Worm (Caenorhabditis elegans) whole organism, young adult: Measurements from ENCODE around the gene tbx-2.

Experiments
- B0019.2 ChIP-seq: fragments of 200-800 bp; sonication (Bioruptor generic); conservative IDR thresholded peaks from 2 replicates; pipeline ENCODE4 v1.3.6; 2022; ENCODE audit warnings: missing genetic modification reagents, missing genetic modification characterization, missing compliant biosample characterization
- C17E4.6 ChIP-seq: fragments of 200-800 bp; sonication (Bioruptor generic); IDR thresholded peaks from 2 replicates; pipeline ENCODE4 v1.3.6; 2022; ENCODE audit warnings: missing genetic modification reagents, missing genetic modification characterization, missing compliant biosample characterization
- D2030.7 ChIP-seq: fragments of 200-800 bp; sonication (Bioruptor generic); IDR thresholded peaks from 2 replicates; pipeline ENCODE4 v1.3.6; 2022; ENCODE audit warnings: missing genetic modification reagents, missing genetic modification characterization, missing compliant biosample characterization
- F39B2.1 ChIP-seq: fragments of 200-800 bp; sonication (Bioruptor generic); IDR thresholded peaks from 2 replicates; pipeline ENCODE4 v1.3.6; 2022; ENCODE audit warnings: missing genetic modification reagents, missing genetic modification characterization, missing compliant biosample characterization
- F57A8.1 ChIP-seq: fragments of 200-800 bp; sonication (Bioruptor generic); optimal IDR thresholded peaks from 2 replicates; lab custom pipeline; 2018; ENCODE audit warnings: mild to moderate bottlenecking, missing genetic modification characterization, moderate library complexity, missing compliant biosample characterization
- K11D2.4 ChIP-seq: fragments of 200-800 bp; sonication (Bioruptor generic); IDR thresholded peaks from 2 replicates; pipeline ENCODE4 v1.3.6; 2022; ENCODE audit warnings: missing genetic modification reagents, missing genetic modification characterization, missing compliant biosample characterization
- Y53F4B.3 ChIP-seq: fragments of 200-800 bp; sonication (Bioruptor generic); IDR thresholded peaks from 2 replicates; pipeline ENCODE4 v1.3.6; 2022; ENCODE audit warnings: missing genetic modification reagents, missing genetic modification characterization, missing compliant biosample characterization
- Y67H2A.10 ChIP-seq: fragments of 200-800 bp; sonication (Bioruptor generic); conservative IDR thresholded peaks from 2 replicates; pipeline ENCODE4 v1.3.6; 2022; ENCODE audit warnings: missing genetic modification reagents, missing genetic modification characterization, missing compliant biosample characterization
- aptf-2 ChIP-seq: fragments of 200-800 bp; sonication (Bioruptor generic); conservative IDR thresholded peaks from 2 replicates; pipeline ENCODE4 v1.3.6; 2022; ENCODE audit warnings: missing genetic modification reagents, missing genetic modification characterization, missing compliant biosample characterization
- attf-5 ChIP-seq: fragments of 200-800 bp; sonication (Bioruptor generic); optimal IDR thresholded peaks from 2 replicates; lab custom pipeline; 2018; ENCODE audit warnings: mild to moderate bottlenecking, missing genetic modification characterization, missing compliant biosample characterization
- attf-6 ChIP-seq: fragments of 200-800 bp; sonication (Bioruptor generic); IDR thresholded peaks from 2 replicates; pipeline ENCODE4 v1.3.6; 2022; ENCODE audit warnings: missing genetic modification reagents, missing genetic modification characterization, missing compliant biosample characterization
- bed-1 ChIP-seq: fragments of 200-800 bp; sonication (Bioruptor generic); IDR thresholded peaks from 2 replicates; pipeline ENCODE4 v1.3.6; 2022; ENCODE audit warnings: missing genetic modification reagents, missing genetic modification characterization, missing compliant biosample characterization
- ccch-3 ChIP-seq: fragments of 200-800 bp; sonication (Bioruptor generic); optimal IDR thresholded peaks from 2 replicates; lab custom pipeline; 2018; ENCODE audit warnings: mild to moderate bottlenecking, missing genetic modification characterization, missing compliant biosample characterization
- cebp-1 ChIP-seq, 2 experiments: fragments of 200-800 bp in 1 of 2; sonication (Bioruptor generic) in 1 of 2; sonication (generic microtip) in 1 of 2; IDR thresholded peaks in 1 of 2; optimal IDR thresholded peaks in 1 of 2; 2 replicates each; pipeline versions ENCODE4 v1.3.6 to Lab custom; 2017 to 2022; ENCODE audit warnings: missing compliant biosample characterization in 2 of 2, missing genetic modification characterization in 2 of 2, mild to moderate bottlenecking in 1 of 2, missing genetic modification reagents in 1 of 2, moderate library complexity in 1 of 2
- dpff-1 ChIP-seq: sonication (generic microtip); optimal IDR thresholded peaks from 2 replicates; lab custom pipeline; 2017; ENCODE audit warnings: mild to moderate bottlenecking, missing genetic modification characterization, missing compliant biosample characterization
- egl-44 ChIP-seq: fragments of 200-800 bp; sonication (Bioruptor generic); IDR thresholded peaks from 2 replicates; pipeline ENCODE4 v1.3.6; 2022; ENCODE audit warnings: missing genetic modification reagents, missing genetic modification characterization, missing compliant biosample characterization
- egrh-3 ChIP-seq: fragments of 200-800 bp; sonication (Bioruptor generic); IDR thresholded peaks from 2 replicates; pipeline ENCODE4 v1.3.6; 2022; ENCODE audit warnings: missing genetic modification reagents, missing genetic modification characterization, missing compliant biosample characterization
- hlh-26 ChIP-seq: fragments of 200-800 bp; sonication (Bioruptor generic); conservative IDR thresholded peaks from 2 replicates; pipeline ENCODE4 v1.3.6; 2022; ENCODE audit warnings: missing genetic modification reagents, missing genetic modification characterization, missing compliant biosample characterization
- hmg-1.2 ChIP-seq: fragments of 200-800 bp; sonication (Bioruptor generic); IDR thresholded peaks from 2 replicates; pipeline ENCODE4 v1.3.6; 2022; ENCODE audit warnings: missing genetic modification reagents, missing genetic modification characterization, missing compliant biosample characterization
- madf-8 ChIP-seq: fragments of 200-800 bp; sonication (Bioruptor generic); conservative IDR thresholded peaks from 2 replicates; pipeline ENCODE4 v1.3.6; 2022; ENCODE audit warnings: missing genetic modification reagents, missing genetic modification characterization, missing compliant biosample characterization
- nhr-80 ChIP-seq: sonication (generic microtip); optimal IDR thresholded peaks from 2 replicates; lab custom pipeline; 2016; ENCODE audit warnings: missing genetic modification characterization, missing compliant biosample characterization
- rec-8 ChIP-seq, 2 experiments: sonication (generic microtip); optimal IDR thresholded peaks; 2 replicates each; lab custom pipeline; 2016; ENCODE audit warnings: mild to moderate bottlenecking in 2 of 2, missing genetic modification characterization in 2 of 2, missing genetic modification reagents in 2 of 2, missing genotype in 2 of 2, missing biosample characterization in 1 of 2, missing compliant biosample characterization in 1 of 2, moderate library complexity in 1 of 2
- rpc-1 ChIP-seq, 2 experiments: fragments of 150-350 bp in 1 of 2; sonication (generic microtip) in 1 of 2; optimal IDR thresholded peaks; 2 replicates each; lab custom pipeline; 2014 to 2018; ENCODE audit warnings: missing biosample characterization in 1 of 2, missing genetic modification characterization in 1 of 2, missing genetic modification reagents in 1 of 2, missing genotype in 1 of 2
- snpc-1.1 ChIP-seq: sonication (generic microtip); optimal IDR thresholded peaks from 2 replicates; lab custom pipeline; 2017; ENCODE audit warnings: missing genetic modification characterization, mild to moderate bottlenecking, missing compliant biosample characterization, antibody characterized with exemption, moderate library complexity, missing genotype, missing genetic modification reagents; ENCODE audit not compliant: insufficient read depth
- tbx-9 ChIP-seq: sonication (generic microtip); optimal IDR thresholded peaks from 2 replicates; lab custom pipeline; 2016; ENCODE audit warnings: borderline replicate concordance, missing genetic modification characterization, inconsistent platforms, missing compliant biosample characterization
- unc-62 ChIP-seq: fragments of 150-350 bp; optimal IDR thresholded peaks from 2 replicates; lab custom pipeline; 2014; ENCODE audit warnings: missing biosample characterization, missing genetic modification reagents, missing genetic modification characterization
- zfh-2 ChIP-seq: fragments of 200-800 bp; sonication (Bioruptor generic); conservative IDR thresholded peaks from 2 replicates; pipeline ENCODE4 v1.3.6; 2022; ENCODE audit warnings: missing genetic modification reagents, missing genetic modification characterization, missing compliant biosample characterization
- ztf-6 ChIP-seq: fragments of 200-800 bp; sonication (Bioruptor generic); IDR thresholded peaks from 2 replicates; pipeline ENCODE4 v1.3.6; 2022; ENCODE audit warnings: missing genetic modification reagents, missing genetic modification characterization, missing compliant biosample characterization

Gene tbx-2

ce11 chrIII:5126988-5127387, 9.1 kb downstream of the tbx-2 start:
- TF ChIP-seq zfh-2 (GFP tag; lab: Robert Waterston, UW) (0 out of 2 replicates have a peak, but pooled peaks have one; percentile 18), tbx-9 (no peak), attf-5 (no peak)
- TF ChIP-seq, all 124 proteins: peak for 1

DNA sequence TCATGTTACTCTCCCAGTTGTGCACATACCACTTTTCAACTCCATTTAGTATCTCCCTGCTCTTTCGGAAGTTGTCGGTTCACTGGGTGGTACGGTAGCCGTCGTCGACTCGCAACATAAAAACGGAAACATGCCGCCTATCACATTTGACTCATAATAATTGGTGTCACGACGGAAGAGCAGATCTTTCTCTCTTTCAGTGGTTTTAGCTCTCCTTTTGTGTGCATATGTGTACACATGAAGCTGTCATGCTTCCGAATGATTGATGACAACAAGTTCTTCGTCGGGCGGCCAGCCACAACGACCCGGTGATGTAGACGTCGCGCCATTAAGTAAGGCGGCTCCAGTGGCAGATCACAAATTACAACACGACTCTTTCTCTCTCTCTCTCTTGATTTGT, 10.3 kb downstream of the tbx-2 start:
- TF ChIP-seq hmg-1.2 (no peak), ccch-3 (GFP tag; lab: Kevin White, UChicago) (no peak), snpc-1.1 (tag; lab: Kevin White, UChicago) (no peak), C17E4.6 (GFP tag; lab: Robert Waterston, UW) (no peak), rec-8 (tag; optimal IDR thresholded peaks at IDR 0.05; lab: Kevin White, UChicago) (no peak), bed-1 (GFP tag; lab: Robert Waterston, UW) (no peak), ztf-6 (GFP tag; lab: Robert Waterston, UW) (no peak), D2030.7 (no peak), K11D2.4 (no peak)

- no peak for TF ChIP-seq madf-8 (GFP tag; lab: Robert Waterston, UW)
- TF ChIP-seq attf-5: no peak
- TF ChIP-seq unc-62 (GFP tag; lab: Kevin White, UChicago): peak; percentile 87
- TF ChIP-seq F39B2.1: no peak
- TF ChIP-seq B0019.2 (GFP tag; lab: Robert Waterston, UW): no peak
- TF ChIP-seq egrh-3: no peak
Observed at ce11 chrIII:5124385-5124784, 11.7 kb downstream of the tbx-2 start.

- TF ChIP-seq Y67H2A.10 (GFP tag; lab: Robert Waterston, UW): no peak
- TF ChIP-seq egl-44 (GFP tag; lab: Robert Waterston, UW): no peak
- TF ChIP-seq nhr-80 (tag; lab: Kevin White, UChicago): no peak
- no peak for TF ChIP-seq aptf-2
- no peak for TF ChIP-seq attf-6 (GFP tag; lab: Robert Waterston, UW)
- TF ChIP-seq Y53F4B.3 (GFP tag; lab: Robert Waterston, UW): no peak
- TF ChIP-seq hlh-26 (GFP tag; lab: Robert Waterston, UW): no peak
- no peak for TF ChIP-seq F57A8.1 (GFP tag; lab: Kevin White, UChicago)
Observed at ce11 chrIII:5120593-5120992, 15.5 kb downstream of the tbx-2 start.

DNA sequence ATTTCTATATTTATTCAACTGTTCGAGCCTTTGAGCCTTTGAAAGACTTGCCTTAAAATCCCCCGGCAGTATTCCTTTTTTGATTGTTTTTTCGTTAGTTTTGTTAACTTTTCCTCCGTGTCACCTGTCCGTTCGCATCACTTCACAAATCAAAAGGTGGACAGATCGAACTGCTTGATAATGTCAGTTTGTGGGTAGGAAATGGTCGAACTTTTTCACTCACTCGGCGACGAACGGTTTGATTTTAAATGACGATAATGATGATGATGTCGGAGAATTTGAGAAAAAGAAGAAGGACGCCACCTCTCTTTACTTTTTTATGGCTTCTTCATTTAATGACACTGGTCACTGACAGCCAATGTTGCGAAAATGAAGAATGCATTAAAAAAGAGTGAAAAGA, 17.0 kb downstream of the tbx-2 start:
- TF ChIP-seq rpc-1 (optimal IDR thresholded peaks at IDR 0.05; lab: Kevin White, UChicago) (no peak), rpc-1 (tag; optimal IDR thresholded peaks at IDR 0.05; lab: Kevin White, UChicago) (no peak), cebp-1 (GFP tag; IDR thresholded peaks at IDR 0.05; lab: Robert Waterston, UW) (no peak), cebp-1 (tag; optimal IDR thresholded peaks at IDR 0.05; lab: Kevin White, UChicago) (no peak)

DNA sequence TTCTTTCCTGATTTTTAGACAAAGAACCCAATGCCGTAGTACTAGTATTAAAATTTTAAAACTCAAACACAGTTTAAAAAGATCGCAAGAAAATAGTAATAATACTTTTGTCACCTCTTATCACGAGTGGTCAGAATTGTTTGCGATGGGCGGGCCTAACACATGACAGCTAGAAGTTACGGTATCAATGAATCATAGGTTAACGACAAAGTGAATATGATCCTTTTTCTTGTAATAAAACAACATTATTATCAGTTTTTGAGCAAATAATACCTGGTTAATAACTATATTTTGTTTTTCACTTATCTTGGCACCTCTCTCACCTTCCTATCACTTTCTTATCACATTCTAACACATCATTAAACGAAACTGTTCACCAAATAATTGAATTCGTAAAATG, 23.1 kb downstream of the tbx-2 start:
- peak; percentile 23 for TF ChIP-seq nhr-80 (tag; lab: Kevin White, UChicago)
- TF ChIP-seq dpff-1 (tag; lab: Kevin White, UChicago): no peak
